Worm (Caenorhabditis elegans): ENCODE results near the gene C24H10.2.

DNA sequence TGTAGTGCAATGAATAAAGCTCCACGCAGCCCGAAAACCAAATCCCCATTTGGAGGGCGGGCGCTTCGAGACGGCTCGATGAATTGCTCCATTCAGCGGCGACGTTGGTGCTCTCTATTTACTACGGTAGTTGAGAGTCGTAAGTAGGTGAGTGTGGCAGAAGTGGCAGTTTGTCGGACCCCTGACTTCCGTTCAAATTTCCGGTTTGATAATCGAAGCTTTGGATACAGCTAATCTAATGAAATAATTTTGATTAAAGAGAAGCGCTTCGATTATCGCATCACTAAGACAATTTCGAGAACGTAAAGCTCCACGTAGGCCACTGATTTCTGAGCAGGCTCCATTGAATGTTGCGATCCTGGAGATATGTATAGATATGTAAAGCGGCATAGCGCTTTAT, 20.1 kb downstream of the C24H10.2 start, which contains the start of gene ets-5:
- TF ChIP-seq B0310.2 (tag; optimal IDR thresholded peaks at IDR 0.05) (no peak), flt-1 (GFP tag; IDR thresholded peaks at IDR 0.05) (no peak), tra-4 (tag; optimal IDR thresholded peaks at IDR 0.05) (no peak)

All from whole organism, early embryonic.